Worm (Caenorhabditis elegans) whole organism, L2 larva: ENCODE data around the gene tat-4.

ENCODE experiments used
- C34F6.9 ChIP-seq: fragments of 150-350 bp; optimal IDR thresholded peaks from 2 replicates; lab custom pipeline; 2014; ENCODE audit warnings: missing biosample characterization, missing genetic modification characterization
- F13H6.1 ChIP-seq: sonication (generic microtip); optimal IDR thresholded peaks from 2 replicates; lab custom pipeline; 2016; ENCODE audit warnings: missing genetic modification characterization, missing compliant biosample characterization
- R02D3.7 ChIP-seq: fragments of 150-350 bp; optimal IDR thresholded peaks from 2 replicates; lab custom pipeline; 2014; ENCODE audit warnings: missing biosample characterization, missing genetic modification characterization
- ZK546.5 ChIP-seq: sonication (generic microtip); optimal IDR thresholded peaks from 2 replicates; lab custom pipeline; 2017; ENCODE audit warnings: missing biosample characterization, missing genetic modification characterization
- ama-1 ChIP-seq: fragments of 150-350 bp; optimal IDR thresholded peaks from 2 replicates; lab custom pipeline; 2018; ENCODE audit warnings: inconsistent platforms
- blmp-1 ChIP-seq: sonication (generic microtip); optimal IDR thresholded peaks from 2 replicates; lab custom pipeline; 2017; ENCODE audit warnings: missing genetic modification characterization, mild to moderate bottlenecking, missing compliant biosample characterization, antibody characterized with exemption, moderate library complexity; ENCODE audit not compliant: insufficient read depth
- ceh-82 ChIP-seq: fragments of 150-350 bp; optimal IDR thresholded peaks from 2 replicates; lab custom pipeline; 2014; ENCODE audit warnings: missing biosample characterization, missing genetic modification characterization
- egl-27 ChIP-seq: sonication (generic microtip); optimal IDR thresholded peaks from 3 replicates; lab custom pipeline; 2017; ENCODE audit warnings: missing biosample characterization, missing genetic modification reagents, missing genetic modification characterization
- elt-1 ChIP-seq: fragments of 150-350 bp; optimal IDR thresholded peaks from 2 replicates; lab custom pipeline; 2014; ENCODE audit warnings: missing biosample characterization, missing genetic modification characterization
- elt-3 ChIP-seq: sonication (generic microtip); optimal IDR thresholded peaks from 2 replicates; lab custom pipeline; 2017; ENCODE audit warnings: missing biosample characterization, missing genetic modification characterization
- fos-1 ChIP-seq: fragments of 150-350 bp; optimal IDR thresholded peaks from 2 replicates; lab custom pipeline; 2014; ENCODE audit warnings: missing biosample characterization, missing genetic modification characterization
- gmeb-1 ChIP-seq: fragments of 150-350 bp; optimal IDR thresholded peaks from 2 replicates; lab custom pipeline; 2014; ENCODE audit warnings: missing biosample characterization, missing genetic modification characterization
- mab-5 ChIP-seq: fragments of 150-350 bp; optimal IDR thresholded peaks from 2 replicates; lab custom pipeline; 2014; ENCODE audit warnings: missing biosample characterization, missing genetic modification characterization
- mdl-1 ChIP-seq, 2 experiments: fragments of 150-350 bp in 1 of 2; sonication (generic microtip) in 1 of 2; optimal IDR thresholded peaks; 2 replicates each; lab custom pipeline; 2017; ENCODE audit warnings: missing biosample characterization in 2 of 2, missing genetic modification characterization in 2 of 2
- nhr-10 ChIP-seq: sonication (generic microtip); optimal IDR thresholded peaks from 2 replicates; lab custom pipeline; 2017; ENCODE audit warnings: missing biosample characterization, missing genetic modification characterization
- nhr-11 ChIP-seq: fragments of 150-350 bp; optimal IDR thresholded peaks from 2 replicates; lab custom pipeline; 2014; ENCODE audit warnings: missing biosample characterization, missing genetic modification characterization
- nhr-129 ChIP-seq: fragments of 150-350 bp; optimal IDR thresholded peaks from 2 replicates; lab custom pipeline; 2014; ENCODE audit warnings: missing biosample characterization, missing genetic modification characterization
- nhr-21 ChIP-seq: fragments of 150-350 bp; optimal IDR thresholded peaks from 2 replicates; lab custom pipeline; 2014; ENCODE audit warnings: missing biosample characterization, missing genetic modification characterization
- nhr-25 ChIP-seq: fragments of 150-350 bp; sonication (generic microtip); optimal IDR thresholded peaks from 3 replicates; lab custom pipeline; 2014; ENCODE audit warnings: missing biosample characterization, missing genetic modification characterization
- sem-4 ChIP-seq: fragments of 150-350 bp; optimal IDR thresholded peaks from 2 replicates; lab custom pipeline; 2014; ENCODE audit warnings: missing biosample characterization, missing genetic modification reagents, missing genetic modification characterization
- skn-1 ChIP-seq: sonication (generic microtip); optimal IDR thresholded peaks from 2 replicates; lab custom pipeline; 2017; ENCODE audit warnings: missing biosample characterization, missing genetic modification characterization
- sma-3 ChIP-seq: sonication (generic microtip); optimal IDR thresholded peaks from 2 replicates; lab custom pipeline; 2016; ENCODE audit warnings: missing genetic modification reagents, missing genetic modification characterization, missing compliant biosample characterization
- sma-9 ChIP-seq, 2 experiments: fragments of 150-350 bp in 1 of 2; sonication (generic microtip) in 1 of 2; optimal IDR thresholded peaks; 2 replicates each; lab custom pipeline; 2014 to 2016; ENCODE audit warnings: missing genetic modification characterization in 2 of 2, mild to moderate bottlenecking in 1 of 2, missing biosample characterization in 1 of 2, missing compliant biosample characterization in 1 of 2, missing genetic modification reagents in 1 of 2, moderate library complexity in 1 of 2
- snpc-4 ChIP-seq: fragments of 150-350 bp; optimal IDR thresholded peaks from 2 replicates; lab custom pipeline; 2014; ENCODE audit warnings: missing biosample characterization, missing genetic modification characterization
- unc-55 ChIP-seq: fragments of 150-350 bp; sonication (generic microtip); optimal IDR thresholded peaks from 3 replicates; lab custom pipeline; 2014; ENCODE audit warnings: missing biosample characterization, missing genetic modification reagents, missing genetic modification characterization
- zag-1 ChIP-seq: fragments of 150-350 bp; optimal IDR thresholded peaks from 2 replicates; lab custom pipeline; 2014; ENCODE audit warnings: missing biosample characterization, missing genetic modification characterization
- ztf-11 ChIP-seq: sonication (generic microtip); optimal IDR thresholded peaks from 2 replicates; lab custom pipeline; 2017; ENCODE audit warnings: missing biosample characterization, missing genetic modification characterization
- ztf-4 ChIP-seq: fragments of 150-350 bp; optimal IDR thresholded peaks from 2 replicates; lab custom pipeline; 2014; ENCODE audit warnings: missing biosample characterization, missing genetic modification characterization

Gene tat-4

ce11 chrII:6245199-6245702 is 1.2 kb upstream of the tat-4 start, which contains the start of gene blos-4:
TSS of gene blos-4 (plus strand) at chrII:6245249.
- TF ChIP-seq sem-4 (tag; lab: Kevin White, UChicago) (no peak), gmeb-1 (tag; lab: Kevin White, UChicago) (peak; percentile 50)

DNA sequence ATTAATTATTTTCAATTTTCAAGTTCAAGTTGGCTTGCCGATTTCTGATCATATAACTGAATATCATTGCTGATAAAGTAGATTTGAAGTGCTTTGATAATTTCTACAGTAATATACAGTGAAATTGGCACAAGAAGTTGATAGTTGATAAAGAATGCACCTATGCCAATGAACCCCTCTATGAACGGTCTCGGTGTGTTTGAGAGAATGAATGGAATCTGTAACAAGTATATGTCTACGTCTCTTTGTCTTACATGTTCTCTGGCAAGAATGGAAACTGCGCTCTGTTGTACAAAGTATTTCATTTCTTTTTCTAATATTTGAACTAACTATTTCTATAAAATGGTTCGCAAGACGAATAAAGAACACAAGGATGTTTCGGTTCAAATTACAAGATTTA is 2.3 kb downstream of the tat-4 start, which contains the start of gene T24H7.8:
Gene T24H7.8, plus strand, starts transcription at position 301 of the 400 bp plus-strand sequence.
- TF ChIP-seq R02D3.7 (tag; lab: Kevin White, UChicago) (no peak), nhr-129 (tag; lab: Kevin White, UChicago) (no peak), sma-3 (GFP tag; lab: Kevin White, UChicago) (no peak), ztf-11 (tag; lab: Kevin White, UChicago) (no peak)

- no peak for TF ChIP-seq ceh-82 (tag; lab: Kevin White, UChicago)
- TF ChIP-seq R02D3.7 (tag; lab: Kevin White, UChicago), result no peak
- TF ChIP-seq F13H6.1, result peak; percentile 46
- TF ChIP-seq zag-1 (tag; lab: Kevin White, UChicago), result no peak
- TF ChIP-seq unc-55 (GFP tag; lab: Kevin White, UChicago), result no peak
- peak; percentile 21 for TF ChIP-seq nhr-129 (tag; lab: Kevin White, UChicago)
- no peak for TF ChIP-seq ZK546.5
- no peak for TF ChIP-seq nhr-10 (tag; lab: Kevin White, UChicago)
- peak; percentile 4 for TF ChIP-seq nhr-25 (tag; lab: Kevin White, UChicago)
Measured at ce11 chrII:6236093-6236945, 7.8 kb downstream of the tat-4 start.

DNA sequence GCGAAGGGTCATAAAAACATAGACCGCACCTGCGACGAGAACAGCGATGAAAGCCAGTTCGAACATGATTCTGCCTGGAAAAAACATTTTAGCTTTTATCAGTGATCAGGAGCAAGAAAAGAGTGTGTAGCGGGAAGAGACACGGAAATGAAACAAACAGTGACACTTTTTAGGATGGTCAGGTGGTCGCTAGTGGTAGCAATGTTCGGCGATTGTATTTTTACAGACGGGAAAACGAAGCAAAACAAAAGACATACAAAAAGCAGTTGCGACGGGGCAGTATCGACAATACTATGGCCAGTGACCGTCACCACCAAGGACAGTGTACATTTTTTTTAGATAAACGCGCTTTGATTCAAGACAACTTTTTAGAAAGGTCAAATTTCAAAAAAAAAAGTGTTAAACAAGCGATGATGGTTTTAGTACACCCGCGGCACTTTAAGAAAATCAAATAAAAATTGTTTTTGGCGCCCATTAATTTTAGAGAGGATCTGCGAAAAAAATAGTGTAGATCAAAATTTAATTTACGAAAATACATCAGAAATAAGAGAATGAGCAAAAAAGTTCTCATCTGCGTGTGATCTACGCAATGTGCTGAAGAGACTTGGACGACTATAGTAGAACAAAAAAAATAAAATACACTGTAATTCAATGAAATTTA is 8.5 kb downstream of the tat-4 start, which contains the start of gene T24H7.9:
Gene T24H7.9, minus strand, starts transcription at position 74 of the 661 bp plus-strand sequence.
- TF ChIP-seq fos-1 (tag; lab: Kevin White, UChicago) (peak; percentile 27), ztf-4 (tag; lab: Kevin White, UChicago) (no peak)

DNA sequence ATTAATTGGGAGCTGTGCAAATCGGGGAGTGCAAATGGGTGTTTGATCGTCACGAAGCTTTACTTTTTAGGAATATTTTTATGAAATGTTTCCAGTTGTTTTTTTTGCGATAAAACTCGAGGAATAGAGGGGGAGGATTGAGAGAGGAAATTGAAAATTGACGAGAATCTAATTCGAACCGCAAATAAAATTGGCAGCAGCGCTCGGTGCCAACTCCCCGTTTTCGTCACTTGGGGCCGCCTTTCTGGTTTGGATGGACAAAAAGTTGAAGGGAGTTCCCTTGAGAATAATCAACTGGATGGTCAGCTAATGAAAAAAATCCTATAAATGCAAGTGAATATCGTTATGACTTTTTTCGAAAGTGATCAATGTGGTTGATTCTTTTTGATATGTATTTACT is 14.0 kb downstream of the tat-4 start:
- no peak for TF ChIP-seq blmp-1 (tag; lab: Kevin White, UChicago)
- TF ChIP-seq elt-1 (tag; lab: Kevin White, UChicago), result no peak
- TF ChIP-seq elt-3 (tag; lab: Kevin White, UChicago), result no peak
- TF ChIP-seq gmeb-1 (tag; lab: Kevin White, UChicago), result no peak
- no peak for TF ChIP-seq nhr-25 (tag; lab: Kevin White, UChicago)
- no peak for TF ChIP-seq skn-1 (tag; lab: Kevin White, UChicago)
- no peak for TF ChIP-seq snpc-4 (tag; lab: Kevin White, UChicago)
- no peak for TF ChIP-seq R02D3.7 (tag; lab: Kevin White, UChicago)
- TF ChIP-seq C34F6.9 (tag; lab: Kevin White, UChicago), result no peak
- no peak for TF ChIP-seq nhr-21 (tag; lab: Kevin White, UChicago)
- no peak for TF ChIP-seq egl-27 (tag; lab: Kevin White, UChicago)
- no peak for TF ChIP-seq nhr-129 (tag; lab: Kevin White, UChicago)
- TF ChIP-seq ama-1 (lab: Kevin White, UChicago), result no peak
- TF ChIP-seq mdl-1 (tag; optimal IDR thresholded peaks at IDR 0.05; lab: Kevin White, UChicago), result no peak
- no peak for TF ChIP-seq nhr-11 (tag; lab: Kevin White, UChicago)
- TF ChIP-seq F13H6.1, result no peak

DNA sequence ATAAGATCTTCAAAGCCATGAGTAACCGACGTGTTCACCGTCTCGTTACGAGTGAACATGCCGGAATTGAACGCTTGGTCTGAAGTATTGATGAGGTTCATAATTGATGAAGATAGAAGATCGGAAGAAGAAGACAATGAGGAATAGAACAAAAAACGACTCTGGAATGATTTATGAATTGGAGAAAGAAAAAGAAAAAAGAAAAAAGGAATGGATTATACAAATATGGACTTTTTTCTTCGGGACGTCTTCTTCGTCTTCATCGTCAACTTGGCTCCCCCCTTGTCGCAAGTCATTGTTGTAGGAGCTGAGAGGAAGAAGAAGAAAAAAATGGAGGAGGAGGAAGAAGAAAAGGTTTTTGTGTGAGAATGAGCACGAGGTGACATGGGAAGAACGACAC is 17.1 kb downstream of the tat-4 start, which contains the start of gene srsy-2:
Gene srsy-2, minus strand, starts transcription at position 101 of the 400 bp plus-strand sequence.
- TF ChIP-seq mab-5 (tag; lab: Kevin White, UChicago), result peak; percentile 1
- no peak for TF ChIP-seq skn-1 (tag; lab: Kevin White, UChicago)
- peak; percentile 8 for TF ChIP-seq sma-9 (GFP tag; optimal IDR thresholded peaks at IDR 0.05; lab: Kevin White, UChicago)
- TF ChIP-seq sma-9 (tag; optimal IDR thresholded peaks at IDR 0.05; lab: Kevin White, UChicago), result no peak
- peak; percentile 67 for TF ChIP-seq unc-55 (GFP tag; lab: Kevin White, UChicago)
